Fruit fly (Drosophila melanogaster): ENCODE data around the gene RpL17.

dm6 chrX:6751964-6752363 lies 7.9 kb upstream of the RpL17 start:
- TF ChIP-seq CG4496 (GFP tag; IDR thresholded peaks at IDR 0.05) (no peak), EcR (GFP tag; optimal IDR thresholded peaks at IDR 0.05) (no peak), CG8301 (tag; optimal IDR thresholded peaks at IDR 0.05) (no peak), Pif1B (GFP tag; optimal IDR thresholded peaks at IDR 0.05) (no peak), CG32121 (GFP tag; IDR thresholded peaks at IDR 0.05) (no peak), CG8159 (tag; optimal IDR thresholded peaks at IDR 0.05) (no peak), CG10348 (GFP tag; IDR thresholded peaks at IDR 0.05) (no peak), Pif1A (GFP tag; optimal IDR thresholded peaks at IDR 0.05) (no peak), rn (GFP tag; IDR thresholded peaks at IDR 0.05) (no peak), CG13204 (GFP tag; optimal IDR thresholded peaks at IDR 0.05) (no peak)

Measured in whole organism, pupa.